Fruit fly (Drosophila melanogaster) whole organism, embryonic: ENCODE measurements around the gene Pgant35A.

ENCODE experiments used
- Ada2b ChIP-seq: fragments of 200-800 bp; sonication (Bioruptor generic); IDR thresholded peaks from 2 replicates; pipeline ENCODE4 v1.3.6; 2022; ENCODE audit warnings: missing biosample characterization, missing genetic modification characterization
- CG10147 ChIP-seq: fragments of 200-800 bp; sonication (Bioruptor generic); optimal IDR thresholded peaks from 2 replicates; lab custom pipeline; 2019; ENCODE audit warnings: missing biosample characterization, mild to moderate bottlenecking, missing genetic modification characterization, moderate library complexity
- CG10431 ChIP-seq: fragments of 200-800 bp; sonication (Bioruptor generic); optimal IDR thresholded peaks from 3 replicates; lab custom pipeline; 2018; ENCODE audit warnings: missing biosample characterization, mild to moderate bottlenecking, missing genetic modification characterization
- CG10565 ChIP-seq: fragments of 200-800 bp; sonication (Bioruptor generic); optimal IDR thresholded peaks from 3 replicates; lab custom pipeline; 2016; ENCODE audit warnings: missing biosample characterization, mild to moderate bottlenecking, missing genetic modification characterization
- CG10959 ChIP-seq: fragments of 200-800 bp; sonication (Bioruptor generic); IDR thresholded peaks from 2 replicates; pipeline ENCODE4 v1.3.6; 2022; ENCODE audit warnings: missing biosample characterization, missing genetic modification characterization
- CG12659 ChIP-seq: fragments of 200-800 bp; sonication (Bioruptor generic); optimal IDR thresholded peaks from 3 replicates; lab custom pipeline; 2017; ENCODE audit warnings: mild to moderate bottlenecking, missing biosample characterization, missing genetic modification reagents, missing genetic modification characterization
- CG15514 ChIP-seq: fragments of 200-800 bp; sonication (Bioruptor generic); optimal IDR thresholded peaks from 3 replicates; lab custom pipeline; 2017; ENCODE audit warnings: missing biosample characterization, missing genetic modification characterization, mild to moderate bottlenecking, moderate library complexity, missing genetic modification reagents
- CG15601 ChIP-seq: fragments of 200-800 bp; sonication (Bioruptor generic); optimal IDR thresholded peaks from 3 replicates; lab custom pipeline; 2019; ENCODE audit warnings: missing biosample characterization, mild to moderate bottlenecking, missing genetic modification characterization, moderate library complexity
- CG16815 ChIP-seq: fragments of 200-800 bp; sonication (Bioruptor generic); optimal IDR thresholded peaks from 3 replicates; lab custom pipeline; 2017; ENCODE audit warnings: missing biosample characterization, mild to moderate bottlenecking, missing genetic modification characterization
- CG17186 ChIP-seq: fragments of 200-800 bp; sonication (Bioruptor generic); optimal IDR thresholded peaks from 3 replicates; lab custom pipeline; 2017; ENCODE audit warnings: missing biosample characterization, missing genetic modification reagents, missing genetic modification characterization
- CG18476 ChIP-seq: fragments of 200-800 bp; sonication (Bioruptor generic); optimal IDR thresholded peaks from 2 replicates; lab custom pipeline; 2016; ENCODE audit warnings: missing biosample characterization, mild to moderate bottlenecking, missing genetic modification characterization
- CG2120 ChIP-seq: fragments of 200-800 bp; sonication (Bioruptor generic); optimal IDR thresholded peaks from 3 replicates; lab custom pipeline; 2016; ENCODE audit warnings: missing biosample characterization, missing genetic modification characterization
- CG30403 ChIP-seq: fragments of 200-800 bp; sonication (Bioruptor generic); optimal IDR thresholded peaks from 3 replicates; lab custom pipeline; 2016; ENCODE audit warnings: missing biosample characterization, missing genetic modification characterization
- CG32772 ChIP-seq: fragments of 200-800 bp; sonication (Bioruptor generic); IDR thresholded peaks from 2 replicates; pipeline ENCODE4 v1.3.6; 2022; ENCODE audit warnings: missing biosample characterization, missing genetic modification characterization
- CG34422 ChIP-seq: fragments of 200-800 bp; sonication (Bioruptor generic); IDR thresholded peaks from 3 replicates; pipeline ENCODE4 v1.3.6; 2022; ENCODE audit warnings: missing biosample characterization, missing genetic modification characterization
- CG3726 ChIP-seq: fragments of 200-800 bp; sonication (Bioruptor generic); IDR thresholded peaks from 3 replicates; pipeline ENCODE4, ENCODE4 v1.3.6; 2022; ENCODE audit warnings: missing biosample characterization, missing genetic modification characterization
- CG3838 ChIP-seq: fragments of 200-800 bp; sonication (Bioruptor generic); optimal IDR thresholded peaks from 3 replicates; lab custom pipeline; 2016; ENCODE audit warnings: missing biosample characterization, missing genetic modification characterization
- CG4282 ChIP-seq: fragments of 200-800 bp; sonication (Bioruptor generic); optimal IDR thresholded peaks from 2 replicates; lab custom pipeline; 2016; ENCODE audit warnings: missing biosample characterization, missing genetic modification characterization
- CG4820 ChIP-seq: fragments of 200-800 bp; sonication (Bioruptor generic); optimal IDR thresholded peaks from 3 replicates; lab custom pipeline; 2016; ENCODE audit warnings: missing biosample characterization, missing genetic modification characterization
- CG7786 ChIP-seq: fragments of 200-800 bp; sonication (Bioruptor generic); optimal IDR thresholded peaks from 2 replicates; lab custom pipeline; 2016; ENCODE audit warnings: missing biosample characterization, missing genetic modification characterization
- CG7987 ChIP-seq: fragments of 200-800 bp; sonication (Bioruptor generic); optimal IDR thresholded peaks from 2 replicates; lab custom pipeline; 2018; ENCODE audit warnings: missing biosample characterization, mild to moderate bottlenecking, missing genetic modification characterization, moderate library complexity
- CG9437 ChIP-seq: fragments of 200-800 bp; sonication (Bioruptor generic); optimal IDR thresholded peaks from 2 replicates; lab custom pipeline; 2018; ENCODE audit warnings: missing biosample characterization, mild to moderate bottlenecking, missing genetic modification characterization
- CG9876 ChIP-seq: fragments of 200-800 bp; sonication (Bioruptor generic); optimal IDR thresholded peaks from 2 replicates; lab custom pipeline; 2016; ENCODE audit warnings: missing biosample characterization, missing genetic modification characterization
- Doc3 ChIP-seq: fragments of 200-800 bp; sonication (Bioruptor generic); IDR thresholded peaks from 3 replicates; pipeline ENCODE4 v1.3.6; 2022; ENCODE audit warnings: missing biosample characterization, missing genetic modification characterization; ENCODE audit not compliant: partially characterized antibody
- H2.0 ChIP-seq: fragments of 200-800 bp; sonication (Bioruptor generic); IDR thresholded peaks from 2 replicates; pipeline ENCODE4 v1.3.6; 2022; ENCODE audit warnings: missing biosample characterization, missing genetic modification characterization
- HHEX ChIP-seq: fragments of 200-800 bp; sonication (Bioruptor generic); optimal IDR thresholded peaks from 3 replicates; lab custom pipeline; 2017; ENCODE audit warnings: missing biosample characterization, mild to moderate bottlenecking, missing genetic modification characterization, missing genetic modification reagents
- HLH54F ChIP-seq: fragments of 200-800 bp; sonication (Bioruptor generic); optimal IDR thresholded peaks from 3 replicates; lab custom pipeline; 2016; ENCODE audit warnings: missing biosample characterization, missing genetic modification characterization
- Hr3 ChIP-seq: fragments of 200-800 bp; sonication (Bioruptor generic); optimal IDR thresholded peaks from 3 replicates; lab custom pipeline; 2016; ENCODE audit warnings: missing biosample characterization, missing genetic modification characterization
- Hr78 ChIP-seq, 2 experiments: fragments of 200-800 bp in 1 of 2; fragments of >200 bp in 1 of 2; sonication (Bioruptor generic) in 1 of 2; optimal IDR thresholded peaks; 2 replicates each; lab custom pipeline; 2017 to 2019; ENCODE audit warnings: missing biosample characterization in 2 of 2, missing genetic modification characterization in 2 of 2, mild to moderate bottlenecking in 1 of 2, moderate library complexity in 1 of 2
- Kr ChIP-seq: fragments of 200-800 bp; sonication (Bioruptor generic); optimal IDR thresholded peaks from 2 replicates; lab custom pipeline; 2017; ENCODE audit warnings: missing biosample characterization, mild to moderate bottlenecking, missing genetic modification characterization
- Max ChIP-seq: fragments of 200-800 bp; sonication (Bioruptor generic); optimal IDR thresholded peaks from 2 replicates; lab custom pipeline; 2016; ENCODE audit warnings: missing biosample characterization, mild to moderate bottlenecking, missing genetic modification characterization
- NfI ChIP-seq: fragments of 200-800 bp; sonication (Bioruptor generic); optimal IDR thresholded peaks from 3 replicates; lab custom pipeline; 2018; ENCODE audit warnings: missing biosample characterization, mild to moderate bottlenecking, missing genetic modification characterization, moderate library complexity
- Oli ChIP-seq: fragments of 200-800 bp; sonication (Bioruptor generic); optimal IDR thresholded peaks from 2 replicates; lab custom pipeline; 2018; ENCODE audit warnings: missing biosample characterization, mild to moderate bottlenecking, missing genetic modification characterization, moderate library complexity
- Side ChIP-seq: fragments of 200-800 bp; sonication (Bioruptor generic); optimal IDR thresholded peaks from 2 replicates; lab custom pipeline; 2016; ENCODE audit warnings: missing biosample characterization, missing genetic modification characterization
- TFAM ChIP-seq: fragments of 200-800 bp; sonication (Bioruptor generic); optimal IDR thresholded peaks from 2 replicates; lab custom pipeline; 2017; ENCODE audit warnings: missing biosample characterization, missing genetic modification characterization, inconsistent platforms
- Xbp1 ChIP-seq: fragments of 200-800 bp; sonication (Bioruptor generic); optimal IDR thresholded peaks from 3 replicates; lab custom pipeline; 2016; ENCODE audit warnings: missing biosample characterization, mild to moderate bottlenecking, missing genetic modification characterization
- bcd ChIP-seq: fragments of 200-800 bp; sonication (Bioruptor generic); optimal IDR thresholded peaks from 2 replicates; lab custom pipeline; 2017; ENCODE audit warnings: missing biosample characterization, mild to moderate bottlenecking, missing genetic modification characterization
- cg ChIP-seq: fragments of 200-800 bp; sonication (Bioruptor generic); optimal IDR thresholded peaks from 3 replicates; lab custom pipeline; 2019; ENCODE audit warnings: missing biosample characterization, mild to moderate bottlenecking, missing genetic modification characterization, moderate library complexity
- crp ChIP-seq, 2 experiments: fragments of 200-800 bp; sonication (Bioruptor generic); optimal IDR thresholded peaks; 2 replicates in 1 of 2; 3 replicates in 1 of 2; lab custom pipeline; 2017; ENCODE audit warnings: missing biosample characterization in 2 of 2, missing genetic modification characterization in 2 of 2, mild to moderate bottlenecking in 1 of 2, moderate library complexity in 1 of 2
- dan ChIP-seq: fragments of 200-800 bp; sonication (Bioruptor generic); IDR thresholded peaks from 2 replicates; pipeline ENCODE4 v1.3.6; 2022; ENCODE audit warnings: missing biosample characterization, missing genetic modification characterization
- gce ChIP-seq: fragments of 200-800 bp; sonication (Bioruptor generic); IDR thresholded peaks from 3 replicates; pipeline ENCODE4 v1.3.6; 2022; ENCODE audit warnings: missing biosample characterization, missing genetic modification characterization
- hth ChIP-seq: fragments of >200 bp; optimal IDR thresholded peaks from 2 replicates; lab custom pipeline; 2017; ENCODE audit warnings: inconsistent platforms
- otp ChIP-seq: fragments of 200-800 bp; sonication (Bioruptor generic); IDR thresholded peaks from 3 replicates; pipeline ENCODE4, ENCODE4 v1.3.6; 2022; ENCODE audit warnings: missing biosample characterization, missing genetic modification characterization
- pb ChIP-seq: fragments of 200-800 bp; sonication (Bioruptor generic); optimal IDR thresholded peaks from 3 replicates; lab custom pipeline; 2016; ENCODE audit warnings: missing biosample characterization, missing genetic modification characterization
- peb ChIP-seq: fragments of 200-800 bp; sonication (Bioruptor generic); IDR thresholded peaks from 2 replicates; pipeline ENCODE4 v1.3.6; 2022; ENCODE audit warnings: missing biosample characterization, missing genetic modification characterization
- pita ChIP-seq: fragments of 200-800 bp; sonication (Bioruptor generic); optimal IDR thresholded peaks from 2 replicates; lab custom pipeline; 2017; ENCODE audit warnings: missing biosample characterization, mild to moderate bottlenecking, missing genetic modification characterization
- psq ChIP-seq: fragments of 200-800 bp; sonication (Bioruptor generic); optimal IDR thresholded peaks from 2 replicates; lab custom pipeline; 2017; ENCODE audit warnings: missing biosample characterization, missing genetic modification characterization
- so ChIP-seq: fragments of 200-800 bp; sonication (Bioruptor generic); IDR thresholded peaks from 3 replicates; pipeline ENCODE4 v1.3.6; 2022; ENCODE audit warnings: missing biosample characterization, missing genetic modification characterization
- stc ChIP-seq: fragments of 200-800 bp; sonication (Bioruptor generic); IDR thresholded peaks from 2 replicates; pipeline ENCODE4 v1.3.6; 2022; ENCODE audit warnings: missing biosample characterization, missing genetic modification characterization
- usp ChIP-seq: fragments of >200 bp; optimal IDR thresholded peaks from 2 replicates; lab custom pipeline; 2017; ENCODE audit warnings: missing biosample characterization, missing genetic modification characterization

Pgant35A gene

dm6 chr2L:14394298-14395064 is 35.4 kb downstream of the Pgant35A start (continued):
- TF ChIP-seq CG7987 (GFP tag; lab: Kevin White, UChicago), result peak; percentile 4
- no peak for TF ChIP-seq pb (GFP tag; lab: Kevin White, UChicago)
- TF ChIP-seq TFAM, result no peak
- TF ChIP-seq stc (GFP tag; lab: Robert Waterston, UW), result no peak
- peak; percentile 45 for TF ChIP-seq CG15601 (tag; lab: Kevin White, UChicago)
- TF ChIP-seq cg (GFP tag; lab: Kevin White, UChicago), result no peak
- TF ChIP-seq CG18476 (GFP tag; lab: Kevin White, UChicago), result no peak
- TF ChIP-seq hth (lab: Kevin White, UChicago), result no peak
- TF ChIP-seq CG10565 (GFP tag; lab: Kevin White, UChicago), result no peak
- TF ChIP-seq CG3726 (GFP tag; lab: Robert Waterston, UW), result no peak
- no peak for TF ChIP-seq HLH54F (GFP tag; lab: Kevin White, UChicago)
- peak; percentile 58 for TF ChIP-seq HHEX (GFP tag; lab: Kevin White, UChicago)
- peak; percentile 53 for TF ChIP-seq CG2120 (GFP tag; lab: Kevin White, UChicago)
- TF ChIP-seq CG10959, result no peak
- TF ChIP-seq Hr78 (GFP tag; optimal IDR thresholded peaks at IDR 0.05; lab: Kevin White, UChicago), result no peak
- TF ChIP-seq gce (GFP tag; lab: Robert Waterston, UW), result no peak
- TF ChIP-seq CG34422 (GFP tag; lab: Robert Waterston, UW), result no peak
- TF ChIP-seq CG10147 (GFP tag; lab: Kevin White, UChicago), result peak; percentile 36
- no peak for TF ChIP-seq otp
- no peak for TF ChIP-seq dan (GFP tag; lab: Robert Waterston, UW)
- no peak for TF ChIP-seq crp (GFP tag; optimal IDR thresholded peaks at IDR 0.05; lab: Kevin White, UChicago)
- peak; percentile 37; the same call in 1 of the 3 replicates for TF ChIP-seq so (GFP tag; lab: Robert Waterston, UW)
- no peak for TF ChIP-seq Max (GFP tag; lab: Kevin White, UChicago)
- no peak for TF ChIP-seq H2.0 (GFP tag; lab: Robert Waterston, UW)
- TF ChIP-seq peb (GFP tag; lab: Robert Waterston, UW), result no peak
- TF ChIP-seq CG3838 (GFP tag; lab: Kevin White, UChicago), result no peak
- TF ChIP-seq Xbp1, result peak; percentile 28
- peak; percentile 65 for TF ChIP-seq CG10431 (GFP tag; lab: Kevin White, UChicago)
- TF ChIP-seq CG12659, result no peak
- no peak for TF ChIP-seq Doc3 (GFP tag; lab: Robert Waterston, UW)
- TF ChIP-seq CG15514 (GFP tag; lab: Kevin White, UChicago), result peak; percentile 23
- no peak for TF ChIP-seq CG30403 (GFP tag; lab: Kevin White, UChicago)
- TF ChIP-seq Kr (GFP tag; lab: Kevin White, UChicago), result no peak
- no peak for TF ChIP-seq CG32772 (GFP tag; lab: Robert Waterston, UW)
- TF ChIP-seq CG9876 (GFP tag; lab: Kevin White, UChicago), result no peak
- TF ChIP-seq Oli (tag; lab: Kevin White, UChicago), result peak; percentile 44
- TF ChIP-seq CG4282 (GFP tag; lab: Kevin White, UChicago), result no peak
- TF ChIP-seq CG17186, result no peak
- TF ChIP-seq usp (GFP tag; lab: Kevin White, UChicago), result no peak
- TF ChIP-seq pita (GFP tag; lab: Kevin White, UChicago), result no peak
- TF ChIP-seq psq (GFP tag; lab: Kevin White, UChicago), result no peak
- no peak for TF ChIP-seq CG7786 (GFP tag; lab: Kevin White, UChicago)
- peak; percentile 1 for TF ChIP-seq CG16815 (GFP tag; lab: Kevin White, UChicago)
- no peak for TF ChIP-seq CG9437 (GFP tag; lab: Kevin White, UChicago)
- no peak for TF ChIP-seq Ada2b
- no peak for TF ChIP-seq Hr3 (GFP tag; lab: Kevin White, UChicago)
- peak; percentile 33 for TF ChIP-seq NfI (GFP tag; lab: Kevin White, UChicago)
- no peak for TF ChIP-seq CG4820 (GFP tag; lab: Kevin White, UChicago)
- no peak for TF ChIP-seq bcd (GFP tag; lab: Kevin White, UChicago)
- no peak for TF ChIP-seq Side
